Worm (Caenorhabditis elegans): ENCODE results near the gene F31D5.7.

ce11 chrII:4203729-4204184 lies 7.5 kb upstream of the F31D5.7 start, which contains the start of gene mth-1:
- TF ChIP-seq B0336.3 (GFP tag; IDR thresholded peaks at IDR 0.05) (no peak), ama-1 (optimal IDR thresholded peaks at IDR 0.05) (no peak), ama-1 (GFP tag; optimal IDR thresholded peaks at IDR 0.05) (no peak), lag-1 (GFP tag; IDR thresholded peaks at IDR 0.05) (no peak), nfya-2 (GFP tag; IDR thresholded peaks at IDR 0.05) (no peak), ztf-26 (tag; optimal IDR thresholded peaks at IDR 0.05) (no peak), ets-4 (GFP tag; optimal IDR thresholded peaks at IDR 0.05) (no peak), snpc-4 (GFP tag; optimal IDR thresholded peaks at IDR 0.05) (no peak), snpc-4 (tag; optimal IDR thresholded peaks at IDR 0.05) (no peak)
